Fruit fly (Drosophila melanogaster): ENCODE measurements around the gene CG18418.

- TF ChIP-seq CG8478 (optimal IDR thresholded peaks at IDR 0.05) (no peak), psq (optimal IDR thresholded peaks at IDR 0.05) (no peak), pan (optimal IDR thresholded peaks at IDR 0.05) (no peak), usp (GFP tag; optimal IDR thresholded peaks at IDR 0.05) (no peak), EcR (GFP tag; optimal IDR thresholded peaks at IDR 0.05) (no peak), Dll (optimal IDR thresholded peaks at IDR 0.05) (no peak)
Measured at dm6 chr3L:4697301-4697700, 7.4 kb upstream of the CG18418 start, which contains the start of gene CG13713.
